Worm (Caenorhabditis elegans) whole organism, L1 larva: Measurements from ENCODE around the gene F54E7.6.

ENCODE experiments used
- C04F5.9 ChIP-seq: sonication (generic microtip); optimal IDR thresholded peaks from 2 replicates; lab custom pipeline; 2016; ENCODE audit warnings: missing genetic modification characterization, missing compliant biosample characterization
- C16A3.4 ChIP-seq: fragments of 150-350 bp; optimal IDR thresholded peaks from 2 replicates; lab custom pipeline; 2014; ENCODE audit warnings: missing biosample characterization, missing genetic modification characterization
- C34B4.2 ChIP-seq: sonication (generic microtip); optimal IDR thresholded peaks from 2 replicates; lab custom pipeline; 2017; ENCODE audit warnings: mild to moderate bottlenecking, missing genetic modification characterization, missing compliant biosample characterization
- Y116A8C.19 ChIP-seq: sonication (generic microtip); optimal IDR thresholded peaks from 2 replicates; lab custom pipeline; 2016; ENCODE audit warnings: missing compliant biosample characterization, missing genetic modification characterization, borderline replicate concordance
- aha-1 ChIP-seq: fragments of 150-350 bp; optimal IDR thresholded peaks from 2 replicates; lab custom pipeline; 2014; ENCODE audit warnings: missing biosample characterization, missing genetic modification characterization
- alr-1 ChIP-seq: fragments of 200-800 bp; sonication (Bioruptor generic); optimal IDR thresholded peaks from 2 replicates; lab custom pipeline; 2018; ENCODE audit warnings: borderline replicate concordance, mild to moderate bottlenecking, missing genetic modification characterization, missing compliant biosample characterization
- aly-2 ChIP-seq: fragments of 150-350 bp; optimal IDR thresholded peaks from 2 replicates; lab custom pipeline; 2014; ENCODE audit warnings: missing biosample characterization, missing genetic modification characterization
- blmp-1 ChIP-seq: fragments of 150-350 bp; optimal IDR thresholded peaks from 2 replicates; lab custom pipeline; 2014; ENCODE audit warnings: missing biosample characterization, missing genetic modification characterization
- ceh-63 ChIP-seq: fragments of 200-800 bp; sonication (Bioruptor generic); optimal IDR thresholded peaks from 2 replicates; lab custom pipeline; 2018; ENCODE audit warnings: mild to moderate bottlenecking, missing genetic modification characterization, missing compliant biosample characterization
- ceh-8 ChIP-seq: fragments of 200-800 bp; sonication (Bioruptor generic); optimal IDR thresholded peaks from 2 replicates; lab custom pipeline; 2018; ENCODE audit warnings: mild to moderate bottlenecking, missing genetic modification characterization, moderate library complexity, missing compliant biosample characterization
- ceh-82 ChIP-seq, 3 experiments: fragments of 150-350 bp in 1 of 3; sonication (generic microtip) in 2 of 3; optimal IDR thresholded peaks; 2 replicates each; lab custom pipeline; 2014 to 2017; ENCODE audit warnings: missing biosample characterization in 3 of 3, missing genetic modification characterization in 3 of 3
- ceh-88 ChIP-seq: fragments of 200-800 bp; sonication (Bioruptor generic); IDR thresholded peaks from 2 replicates; pipeline ENCODE4 v1.3.6; 2022; ENCODE audit warnings: missing genetic modification characterization, missing compliant biosample characterization
- ceh-90 ChIP-seq: sonication (generic microtip); optimal IDR thresholded peaks from 2 replicates; lab custom pipeline; 2016; ENCODE audit warnings: missing genetic modification characterization, missing compliant biosample characterization
- dpl-1 ChIP-seq, 3 experiments: fragments of 150-350 bp in 2 of 3; sonication (generic microtip) in 1 of 3; optimal IDR thresholded peaks; 2 replicates each; lab custom pipeline; 2014 to 2017; ENCODE audit warnings: missing biosample characterization in 3 of 3, missing genetic modification characterization in 3 of 3, missing genetic modification reagents in 3 of 3
- dsc-1 ChIP-seq: sonication (generic microtip); optimal IDR thresholded peaks from 2 replicates; lab custom pipeline; 2016; ENCODE audit warnings: mild to moderate bottlenecking, missing genetic modification characterization, missing compliant biosample characterization
- efl-1 ChIP-seq, 4 experiments: fragments of 150-350 bp; optimal IDR thresholded peaks in 3 of 4; peaks in 1 of 4; 1 replicate in 1 of 4; 2 replicates in 3 of 4; lab custom pipeline; 2014; ENCODE audit warnings: missing biosample characterization in 2 of 4, missing genetic modification characterization in 2 of 4, missing genetic modification reagents in 2 of 4
- efl-3 ChIP-seq: fragments of 200-800 bp; sonication (Bioruptor generic); optimal IDR thresholded peaks from 2 replicates; lab custom pipeline; 2018; ENCODE audit warnings: mild to moderate bottlenecking, missing genetic modification characterization, missing compliant biosample characterization
- egl-13 ChIP-seq: sonication (generic microtip); optimal IDR thresholded peaks from 2 replicates; lab custom pipeline; 2016; ENCODE audit warnings: missing genotype, missing genetic modification reagents, missing genetic modification characterization, missing compliant biosample characterization
- egl-27 ChIP-seq, 2 experiments: fragments of 150-350 bp in 1 of 2; sonication (generic microtip); optimal IDR thresholded peaks; 3 replicates each; lab custom pipeline; 2017 to 2018; ENCODE audit warnings: missing biosample characterization in 2 of 2, missing genetic modification characterization in 2 of 2, missing genetic modification reagents in 2 of 2
- elt-2 ChIP-seq: sonication (generic microtip); optimal IDR thresholded peaks from 2 replicates; lab custom pipeline; 2016; ENCODE audit warnings: missing genetic modification characterization, mild to moderate bottlenecking, inconsistent platforms, missing compliant biosample characterization, missing genetic modification reagents
- elt-3 ChIP-seq, 6 experiments: fragments of 150-350 bp in 1 of 6; sonication (generic microtip); optimal IDR thresholded peaks; 2 replicates each; lab custom pipeline; 2017 to 2018; ENCODE audit warnings: missing biosample characterization in 6 of 6, missing genetic modification characterization in 6 of 6, inconsistent platforms in 1 of 6
- ets-5 ChIP-seq: fragments of 200-800 bp; sonication (Bioruptor generic); IDR thresholded peaks from 2 replicates; pipeline ENCODE4 v1.3.6; 2022; ENCODE audit warnings: missing genetic modification characterization, missing compliant biosample characterization
- fkh-8 ChIP-seq: sonication (generic microtip); optimal IDR thresholded peaks from 2 replicates; lab custom pipeline; 2016; ENCODE audit warnings: mild to moderate bottlenecking, missing genetic modification characterization, missing compliant biosample characterization
- grh-1 ChIP-seq: fragments of 200-800 bp; sonication (Bioruptor generic); IDR thresholded peaks from 2 replicates; pipeline ENCODE4 v1.3.6; 2022; ENCODE audit warnings: missing genetic modification reagents, missing genetic modification characterization, missing compliant biosample characterization
- hlh-17 ChIP-seq: fragments of 200-800 bp; sonication (Bioruptor generic); optimal IDR thresholded peaks from 2 replicates; lab custom pipeline; 2018; ENCODE audit warnings: missing genetic modification characterization, mild to moderate bottlenecking, missing compliant biosample characterization, moderate library complexity, borderline replicate concordance
- isw-1 ChIP-seq: fragments of 200-800 bp; sonication (Bioruptor generic); IDR thresholded peaks from 2 replicates; pipeline ENCODE4 v1.3.6; 2022; ENCODE audit warnings: missing genetic modification characterization, missing compliant biosample characterization
- jun-1 ChIP-seq: fragments of 150-350 bp; optimal IDR thresholded peaks from 2 replicates; lab custom pipeline; 2014; ENCODE audit warnings: missing biosample characterization, missing genetic modification reagents, missing genetic modification characterization
- lin-13 ChIP-seq: fragments of 150-350 bp; optimal IDR thresholded peaks from 2 replicates; lab custom pipeline; 2014; ENCODE audit warnings: missing biosample characterization, missing genetic modification reagents, missing genetic modification characterization
- lin-14 ChIP-seq: fragments of 200-800 bp; sonication (Bioruptor generic); optimal IDR thresholded peaks from 2 replicates; lab custom pipeline; 2018; ENCODE audit warnings: mild to moderate bottlenecking, missing genetic modification characterization, moderate library complexity, missing compliant biosample characterization
- lin-39 ChIP-seq: fragments of 150-350 bp; optimal IDR thresholded peaks from 2 replicates; lab custom pipeline; 2014; ENCODE audit warnings: missing biosample characterization, missing genetic modification reagents, missing genetic modification characterization
- lir-3 ChIP-seq: sonication (generic microtip); optimal IDR thresholded peaks from 2 replicates; lab custom pipeline; 2016; ENCODE audit warnings: mild to moderate bottlenecking, missing genetic modification characterization, moderate library complexity, missing compliant biosample characterization; ENCODE audit not compliant: poor library complexity
- lsy-2 ChIP-seq, 2 experiments: fragments of 150-350 bp; optimal IDR thresholded peaks; 2 replicates each; lab custom pipeline; 2014; ENCODE audit warnings: missing biosample characterization in 2 of 2, missing genetic modification characterization in 2 of 2
- mep-1 ChIP-seq: fragments of 150-350 bp; optimal IDR thresholded peaks from 2 replicates; lab custom pipeline; 2014; ENCODE audit warnings: missing biosample characterization, missing genetic modification characterization
- nhr-20 ChIP-seq: sonication (generic microtip); optimal IDR thresholded peaks from 2 replicates; lab custom pipeline; 2016; ENCODE audit warnings: mild to moderate bottlenecking, missing genetic modification characterization, missing compliant biosample characterization
- nhr-237 ChIP-seq: fragments of 150-350 bp; optimal IDR thresholded peaks from 2 replicates; lab custom pipeline; 2014; ENCODE audit warnings: missing biosample characterization, missing genetic modification characterization
- nhr-28 ChIP-seq: fragments of 150-350 bp; optimal IDR thresholded peaks from 2 replicates; lab custom pipeline; 2014; ENCODE audit warnings: missing biosample characterization, missing genetic modification characterization
- nhr-47 ChIP-seq: sonication (generic microtip); optimal IDR thresholded peaks from 2 replicates; lab custom pipeline; 2016; ENCODE audit warnings: mild to moderate bottlenecking, missing genetic modification characterization, moderate library complexity, missing compliant biosample characterization
- nhr-76 ChIP-seq: sonication (generic microtip); optimal IDR thresholded peaks from 2 replicates; lab custom pipeline; 2017; ENCODE audit warnings: missing biosample characterization, missing genetic modification characterization
- nhr-85 ChIP-seq: sonication (generic microtip); peaks from one replicate; lab custom pipeline; 2016; ENCODE audit warnings: missing genetic modification characterization, inconsistent platforms, missing compliant biosample characterization
- nhr-90 ChIP-seq: sonication (generic microtip); optimal IDR thresholded peaks from 2 replicates; lab custom pipeline; 2016; ENCODE audit warnings: mild to moderate bottlenecking, missing genetic modification characterization, missing compliant biosample characterization; ENCODE audit not compliant: poor library complexity
- rnt-1 ChIP-seq: sonication (generic microtip); optimal IDR thresholded peaks from 2 replicates; lab custom pipeline; 2016; ENCODE audit warnings: mild to moderate bottlenecking, missing genetic modification characterization, moderate library complexity, missing compliant biosample characterization
- skn-1 ChIP-seq: fragments of 150-350 bp; optimal IDR thresholded peaks from 2 replicates; lab custom pipeline; 2014; ENCODE audit warnings: missing biosample characterization, missing genetic modification characterization
- sox-4 ChIP-seq: sonication (generic microtip); optimal IDR thresholded peaks from 2 replicates; lab custom pipeline; 2016; ENCODE audit warnings: missing genetic modification characterization, missing compliant biosample characterization
- sptf-1 ChIP-seq: fragments of 150-350 bp; optimal IDR thresholded peaks from 2 replicates; lab custom pipeline; 2014; ENCODE audit warnings: missing biosample characterization, missing genetic modification characterization
- sup-37 ChIP-seq: fragments of 200-800 bp; sonication (Bioruptor generic); optimal IDR thresholded peaks from 2 replicates; lab custom pipeline; 2018; ENCODE audit warnings: mild to moderate bottlenecking, missing genetic modification characterization, missing compliant biosample characterization
- swsn-7 ChIP-seq: sonication (generic microtip); optimal IDR thresholded peaks from 2 replicates; lab custom pipeline; 2016; ENCODE audit warnings: missing genetic modification characterization, missing compliant biosample characterization
- tbx-2 ChIP-seq: sonication (generic microtip); optimal IDR thresholded peaks from 2 replicates; lab custom pipeline; 2016; ENCODE audit warnings: missing genetic modification characterization, missing compliant biosample characterization
- tlp-1 ChIP-seq: fragments of 150-350 bp; optimal IDR thresholded peaks from 2 replicates; lab custom pipeline; 2014; ENCODE audit warnings: missing biosample characterization, missing genetic modification characterization
- unc-86 ChIP-seq: sonication (generic microtip); optimal IDR thresholded peaks from 2 replicates; lab custom pipeline; 2016; ENCODE audit warnings: missing genetic modification characterization, missing compliant biosample characterization
- zag-1 ChIP-seq: fragments of 150-350 bp; optimal IDR thresholded peaks from 2 replicates; lab custom pipeline; 2014; ENCODE audit warnings: missing biosample characterization, missing genetic modification characterization
- zip-4 ChIP-seq: fragments of 200-800 bp; sonication (Bioruptor generic); optimal IDR thresholded peaks from 2 replicates; lab custom pipeline; 2018; ENCODE audit warnings: mild to moderate bottlenecking, missing genetic modification characterization, moderate library complexity, missing compliant biosample characterization
- ztf-4 ChIP-seq: fragments of 150-350 bp; optimal IDR thresholded peaks from 2 replicates; lab custom pipeline; 2014; ENCODE audit warnings: missing biosample characterization, missing genetic modification characterization

F54E7.6 gene

DNA sequence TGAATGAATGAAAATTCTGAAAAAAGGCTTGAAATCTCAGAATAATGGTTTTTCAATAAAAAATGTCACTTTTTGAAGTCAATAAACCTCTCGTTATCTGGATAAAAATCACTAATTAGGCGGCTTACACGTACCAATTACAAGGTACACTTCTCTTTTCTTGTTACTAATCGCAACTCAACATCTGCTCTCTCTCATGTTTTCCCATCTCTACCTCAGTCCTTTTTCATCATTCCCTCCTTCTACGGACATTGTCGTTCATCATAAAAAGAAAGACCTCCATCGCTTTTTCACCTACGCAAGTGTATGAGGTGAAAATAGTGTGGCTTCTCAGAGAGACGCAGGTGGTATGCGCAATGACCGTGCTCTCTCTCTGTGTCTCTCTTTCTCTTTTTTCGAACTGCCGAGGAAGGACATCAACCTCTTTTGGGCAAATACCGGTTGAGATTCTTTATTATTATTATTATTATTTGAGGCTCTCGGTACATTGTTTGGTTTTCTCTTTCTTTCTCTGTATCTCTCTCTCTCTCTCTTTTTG, 7.1 kb upstream of the F54E7.6 start (continued):
- no peak for TF ChIP-seq zip-4 (GFP tag; lab: Kevin White, UChicago)
- no peak for TF ChIP-seq egl-27 (tag; optimal IDR thresholded peaks at IDR 0.05; lab: Kevin White, UChicago)
- TF ChIP-seq elt-3 (tag; optimal IDR thresholded peaks at IDR 0.05; lab: Kevin White, UChicago): no peak
- TF ChIP-seq egl-13 (tag; lab: Kevin White, UChicago): no peak
- no peak for TF ChIP-seq lir-3 (tag; lab: Kevin White, UChicago)
- TF ChIP-seq tlp-1 (tag; lab: Kevin White, UChicago): no peak
- no peak for TF ChIP-seq jun-1 (tag; lab: Kevin White, UChicago)
- TF ChIP-seq sptf-1: no peak
- TF ChIP-seq C04F5.9 (tag; lab: Kevin White, UChicago): no peak
- TF ChIP-seq blmp-1 (tag; lab: Kevin White, UChicago): peak; percentile 57
- no peak for TF ChIP-seq Y116A8C.19 (tag; lab: Kevin White, UChicago)
- TF ChIP-seq hlh-17 (GFP tag; lab: Kevin White, UChicago): no peak
- no peak for TF ChIP-seq rnt-1
- no peak for TF ChIP-seq ceh-90 (tag; lab: Kevin White, UChicago)
- TF ChIP-seq lin-13 (GFP tag; lab: Kevin White, UChicago): no peak
- no peak for TF ChIP-seq ztf-4
- peak; percentile 2 for TF ChIP-seq fkh-8 (tag; lab: Kevin White, UChicago)
- peak; percentile 86 for TF ChIP-seq lin-14
- TF ChIP-seq nhr-76 (tag; lab: Kevin White, UChicago): no peak
- TF ChIP-seq ceh-8 (GFP tag; lab: Kevin White, UChicago): no peak
- TF ChIP-seq nhr-85 (tag; lab: Kevin White, UChicago): peak; percentile 86
- TF ChIP-seq nhr-28 (tag; lab: Kevin White, UChicago): no peak
- peak; percentile 78 for TF ChIP-seq dsc-1
- no peak for TF ChIP-seq aha-1 (tag; lab: Kevin White, UChicago)
- TF ChIP-seq ceh-63 (GFP tag; lab: Kevin White, UChicago): no peak
- TF ChIP-seq efl-1 (optimal IDR thresholded peaks at IDR 0.05; lab: Kevin White, UChicago): peak; percentile 38 to 44
- peak in 1 of 2 experiments; percentile 71 for TF ChIP-seq efl-1 (GFP tag; optimal IDR thresholded peaks at IDR 0.05 in 1 of 2; lab: Kevin White, UChicago)
- peak; percentile 29 for TF ChIP-seq nhr-20 (tag; lab: Kevin White, UChicago)
- peak in 2 of 3 experiments; percentile 15 to 16 for TF ChIP-seq dpl-1 (GFP tag; optimal IDR thresholded peaks at IDR 0.05; lab: Kevin White, UChicago)
- TF ChIP-seq elt-2: no peak
- no peak for TF ChIP-seq alr-1 (tag; lab: Kevin White, UChicago)
- no peak for TF ChIP-seq efl-3 (GFP tag; lab: Kevin White, UChicago)
- TF ChIP-seq grh-1 (GFP tag; lab: Robert Waterston, UW): no peak
- TF ChIP-seq ceh-88 (GFP tag; lab: Robert Waterston, UW): no peak
- no peak for TF ChIP-seq skn-1 (tag; lab: Kevin White, UChicago)
- TF ChIP-seq lsy-2 (tag; optimal IDR thresholded peaks at IDR 0.05; lab: Kevin White, UChicago): peak in 1 of 2 experiments; percentile 26
- TF ChIP-seq sox-4: no peak
- TF ChIP-seq isw-1: no peak
- TF ChIP-seq zag-1: no peak
- no peak for TF ChIP-seq nhr-47 (tag; lab: Kevin White, UChicago)
- no peak for TF ChIP-seq nhr-90 (tag; lab: Kevin White, UChicago)
- peak; percentile 32 for TF ChIP-seq swsn-7
- TF ChIP-seq sup-37 (GFP tag; lab: Kevin White, UChicago): no peak
- no peak for TF ChIP-seq ets-5
- TF ChIP-seq aly-2 (tag; lab: Kevin White, UChicago): no peak
- no peak for TF ChIP-seq nhr-237 (tag; lab: Kevin White, UChicago)
- no peak for TF ChIP-seq lin-39 (tag; lab: Kevin White, UChicago)
- TF ChIP-seq tbx-2: no peak
- peak; percentile 49 for TF ChIP-seq mep-1 (tag; lab: Kevin White, UChicago)
- no peak for TF ChIP-seq unc-86 (tag; lab: Kevin White, UChicago)
- peak in 2 of 3 experiments; percentile 12 to 15 for TF ChIP-seq ceh-82 (tag; optimal IDR thresholded peaks at IDR 0.05; lab: Kevin White, UChicago)
- TF ChIP-seq C34B4.2 (tag; lab: Kevin White, UChicago): no peak
- TF ChIP-seq C16A3.4: no peak
